Fruit fly (Drosophila melanogaster) whole organism, wandering third instar larva: ENCODE data around the gene WASp.

Experiments used
- Abd-B ChIP-seq: fragments of >200 bp; optimal IDR thresholded peaks from 2 replicates; lab custom pipeline; 2017; ENCODE audit warnings: missing biosample characterization, missing genetic modification characterization
- CG32264 ChIP-seq: fragments of 200-800 bp; sonication (Bioruptor generic); optimal IDR thresholded peaks from 2 replicates; lab custom pipeline; 2016; ENCODE audit warnings: missing biosample characterization, missing genetic modification characterization
- CG9705 ChIP-seq: fragments of 200-800 bp; sonication (Bioruptor generic); optimal IDR thresholded peaks from 2 replicates; lab custom pipeline; 2018; ENCODE audit warnings: missing biosample characterization, mild to moderate bottlenecking, missing genetic modification characterization
- CrebA ChIP-seq: fragments of 200-800 bp; sonication (Bioruptor generic); optimal IDR thresholded peaks from 2 replicates; lab custom pipeline; 2016; ENCODE audit warnings: missing biosample characterization, mild to moderate bottlenecking, missing genetic modification characterization, borderline replicate concordance
- Dfd ChIP-seq: fragments of >200 bp; optimal IDR thresholded peaks from 2 replicates; lab custom pipeline; 2017; ENCODE audit warnings: missing biosample characterization, missing genetic modification characterization
- Dif ChIP-seq: fragments of 200-275, 200-300 bp; sonication (Bioruptor generic); optimal IDR thresholded peaks from 2 replicates; lab custom pipeline; 2018; ENCODE audit warnings: missing biosample characterization, missing genetic modification characterization; ENCODE audit not compliant: partially characterized antibody
- GATAd ChIP-seq: sonication (Bioruptor generic); optimal IDR thresholded peaks from 2 replicates; lab custom pipeline; 2016; ENCODE audit warnings: missing biosample characterization, missing genetic modification characterization
- HLH106 ChIP-seq: fragments of 200-800 bp; optimal IDR thresholded peaks from 3 replicates; lab custom pipeline; 2019; ENCODE audit warnings: missing biosample characterization, mild to moderate bottlenecking, missing genetic modification characterization, moderate library complexity
- Hr78 ChIP-seq: fragments of >200 bp; optimal IDR thresholded peaks from 2 replicates; lab custom pipeline; 2017; ENCODE audit warnings: missing biosample characterization, missing genetic modification characterization
- Hr83 ChIP-seq: fragments of 200-300 bp; sonication (Bioruptor generic); optimal IDR thresholded peaks from 2 replicates; lab custom pipeline; 2016; ENCODE audit warnings: missing biosample characterization, mild to moderate bottlenecking, missing genetic modification characterization, moderate library complexity; ENCODE audit not compliant: poor library complexity, severe bottlenecking
- Jra ChIP-seq: sonication (Bioruptor generic); optimal IDR thresholded peaks from 2 replicates; lab custom pipeline; 2016; ENCODE audit warnings: missing biosample characterization, missing genetic modification characterization
- Mio ChIP-seq: sonication (Bioruptor generic); optimal IDR thresholded peaks from 2 replicates; lab custom pipeline; 2016; ENCODE audit warnings: missing biosample characterization, missing genetic modification characterization
- N ChIP-seq: fragments of >200 bp; optimal IDR thresholded peaks from 2 replicates; lab custom pipeline; 2018; ENCODE audit warnings: missing biosample characterization, missing external identifiers, missing genetic modification characterization
- Rel ChIP-seq, 2 experiments: fragments of 200-800 bp; sonication (Bioruptor generic) in 1 of 2; optimal IDR thresholded peaks; 2 replicates in 1 of 2; 3 replicates in 1 of 2; lab custom pipeline; 2016 to 2019; ENCODE audit warnings: mild to moderate bottlenecking in 2 of 2, missing biosample characterization in 2 of 2, missing genetic modification characterization in 2 of 2, moderate library complexity in 1 of 2
- Sp1 ChIP-seq: fragments of 200-800 bp; sonication (Bioruptor generic); optimal IDR thresholded peaks from 3 replicates; lab custom pipeline; 2019; ENCODE audit warnings: missing biosample characterization, mild to moderate bottlenecking, missing genetic modification characterization, moderate library complexity
- Vsx2 ChIP-seq: fragments of 200-300, 225-300 bp; sonication (Bioruptor generic); optimal IDR thresholded peaks from 2 replicates; lab custom pipeline; 2018; ENCODE audit warnings: missing biosample characterization, missing genetic modification characterization; ENCODE audit not compliant: partially characterized antibody
- br ChIP-seq: fragments of 200-800 bp; sonication (Bioruptor generic); optimal IDR thresholded peaks from 2 replicates; lab custom pipeline; 2016; ENCODE audit warnings: missing biosample characterization, missing genetic modification characterization
- brk ChIP-seq: fragments of 200-800 bp; sonication (Bioruptor generic); optimal IDR thresholded peaks from 2 replicates; lab custom pipeline; 2016; ENCODE audit warnings: missing biosample characterization, mild to moderate bottlenecking, missing genetic modification characterization
- dl ChIP-seq, 2 experiments: fragments of 175-275, 200-275 bp in 1 of 2; fragments of 200-275 bp in 1 of 2; sonication (Bioruptor generic); optimal IDR thresholded peaks; lab custom pipeline; 2018; ENCODE audit warnings: mild to moderate bottlenecking in 2 of 2, missing biosample characterization in 2 of 2, missing genetic modification characterization in 2 of 2, moderate library complexity in 2 of 2; ENCODE audit not compliant: partially characterized antibody in 2 of 2, insufficient read depth in 1 of 2
- dmrt93B ChIP-seq: fragments of 200-800 bp; sonication (Bioruptor generic); optimal IDR thresholded peaks from 2 replicates; lab custom pipeline; 2018; ENCODE audit warnings: missing biosample characterization, mild to moderate bottlenecking, missing genetic modification characterization
- dsf ChIP-seq: sonication (Bioruptor generic); optimal IDR thresholded peaks from 2 replicates; lab custom pipeline; 2016; ENCODE audit warnings: missing biosample characterization, missing genetic modification characterization, borderline replicate concordance
- ey ChIP-seq: fragments of 200-800 bp; sonication (Bioruptor generic); optimal IDR thresholded peaks from 2 replicates; lab custom pipeline; 2016; ENCODE audit warnings: missing biosample characterization, missing genetic modification characterization
- fru ChIP-seq: fragments of 200-800 bp; sonication (Bioruptor generic); optimal IDR thresholded peaks from 3 replicates; lab custom pipeline; 2016; ENCODE audit warnings: missing biosample characterization, mild to moderate bottlenecking, missing genetic modification characterization
- lola ChIP-seq: fragments of >200 bp; optimal IDR thresholded peaks from 2 replicates; lab custom pipeline; 2017; ENCODE audit warnings: missing biosample characterization, missing genetic modification characterization
- pan ChIP-seq: fragments of >200 bp; optimal IDR thresholded peaks from 2 replicates; lab custom pipeline; 2017
- psq ChIP-seq: fragments of 200-800 bp; sonication (Bioruptor generic); optimal IDR thresholded peaks from 3 replicates; lab custom pipeline; 2017; ENCODE audit warnings: missing biosample characterization, mild to moderate bottlenecking, missing genetic modification characterization, moderate library complexity
- rgr ChIP-seq: fragments of 200-800 bp; sonication (Bioruptor generic); optimal IDR thresholded peaks from 3 replicates; lab custom pipeline; 2016; ENCODE audit warnings: missing biosample characterization, mild to moderate bottlenecking, missing genetic modification characterization
- sage ChIP-seq: fragments of 200-800 bp; sonication (Bioruptor generic); optimal IDR thresholded peaks from 2 replicates; lab custom pipeline; 2016; ENCODE audit warnings: missing biosample characterization, mild to moderate bottlenecking, missing genetic modification characterization
- usp ChIP-seq: fragments of >200 bp; optimal IDR thresholded peaks from 2 replicates; lab custom pipeline; 2017; ENCODE audit warnings: missing biosample characterization, missing genetic modification characterization
- woc ChIP-seq: sonication (Bioruptor generic); optimal IDR thresholded peaks from 2 replicates; lab custom pipeline; 2016; ENCODE audit warnings: missing biosample characterization, mild to moderate bottlenecking, missing genetic modification characterization

Gene WASp

DNA sequence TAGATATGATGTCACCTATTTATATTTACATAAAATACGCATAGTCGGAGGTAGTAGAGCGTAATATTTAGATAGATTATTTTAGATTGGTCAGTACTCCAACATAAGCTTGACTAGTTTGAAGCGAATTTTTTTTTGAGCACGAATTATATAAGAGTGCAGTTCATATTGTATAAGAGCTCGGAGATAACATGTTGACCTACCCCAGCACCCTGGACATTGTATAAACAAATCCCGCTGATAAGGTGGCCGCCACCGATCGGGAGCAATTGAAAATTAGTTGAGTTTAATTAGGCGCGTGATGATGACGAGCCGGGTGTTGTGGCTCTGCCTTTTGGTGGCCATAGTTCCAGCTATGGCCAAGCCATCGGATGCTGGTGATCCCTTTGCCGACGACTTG, 43.5 kb upstream of the WASp start, which contains the start of gene Nepl18:
Gene Nepl18, plus strand, starts transcription at position 277 of the 400 bp plus-strand sequence.
- TF ChIP-seq CG32264 (no peak), HLH106 (tag; lab: Kevin White, UChicago) (no peak), sage (no peak), Hr83 (no peak), pan (lab: Kevin White, UChicago) (no peak), Vsx2 (no peak), Rel (GFP tag; optimal IDR thresholded peaks at IDR 0.05; lab: Kevin White, UChicago) (no peak), Rel (tag; optimal IDR thresholded peaks at IDR 0.05; lab: Kevin White, UChicago) (no peak), Mio (GFP tag; lab: Kevin White, UChicago) (no peak), GATAd (GFP tag; lab: Kevin White, UChicago) (no peak), N (GFP tag; lab: Kevin White, UChicago) (no peak)

DNA sequence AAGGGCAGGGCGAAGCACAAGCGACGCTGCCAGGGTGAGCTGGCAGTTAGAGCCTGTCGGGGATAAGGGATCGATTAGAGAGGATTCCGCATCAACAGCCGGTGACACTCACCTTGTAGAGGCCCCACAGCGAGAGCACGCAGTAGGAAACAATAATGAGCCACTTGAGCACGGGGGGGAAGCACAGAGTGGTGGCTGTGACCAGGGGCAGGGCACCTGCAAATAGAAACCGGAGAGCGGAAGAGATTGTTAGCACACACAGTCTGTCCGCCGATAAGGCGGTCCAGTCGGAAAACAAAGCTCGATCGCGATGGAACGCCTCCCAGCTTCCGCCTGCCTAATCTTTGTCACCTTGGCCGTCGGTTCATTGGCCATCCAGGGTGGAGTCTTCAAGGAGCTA, 40.8 kb upstream of the WASp start, which contains the start of gene Nepl17:
Gene Nepl17, plus strand, starts transcription at position 301 of the 400 bp plus-strand sequence.
- no peak for TF ChIP-seq Rel (GFP tag; optimal IDR thresholded peaks at IDR 0.05; lab: Kevin White, UChicago)
- TF ChIP-seq Rel (tag; optimal IDR thresholded peaks at IDR 0.05; lab: Kevin White, UChicago): peak; percentile 56
- TF ChIP-seq CG9705: no peak
- no peak for TF ChIP-seq ey (GFP tag; lab: Kevin White, UChicago)
- TF ChIP-seq Hr83: no peak

- no peak for TF ChIP-seq rgr (GFP tag; lab: Kevin White, UChicago)
- TF ChIP-seq Rel (GFP tag; optimal IDR thresholded peaks at IDR 0.05; lab: Kevin White, UChicago): no peak
- peak; percentile 86 for TF ChIP-seq Rel (tag; optimal IDR thresholded peaks at IDR 0.05; lab: Kevin White, UChicago)
- no peak for TF ChIP-seq woc (GFP tag; lab: Kevin White, UChicago)
- TF ChIP-seq, all 38 proteins: peak for 1
Measured at dm6 chr3R:28870364-28870763, 38.5 kb upstream of the WASp start.

DNA sequence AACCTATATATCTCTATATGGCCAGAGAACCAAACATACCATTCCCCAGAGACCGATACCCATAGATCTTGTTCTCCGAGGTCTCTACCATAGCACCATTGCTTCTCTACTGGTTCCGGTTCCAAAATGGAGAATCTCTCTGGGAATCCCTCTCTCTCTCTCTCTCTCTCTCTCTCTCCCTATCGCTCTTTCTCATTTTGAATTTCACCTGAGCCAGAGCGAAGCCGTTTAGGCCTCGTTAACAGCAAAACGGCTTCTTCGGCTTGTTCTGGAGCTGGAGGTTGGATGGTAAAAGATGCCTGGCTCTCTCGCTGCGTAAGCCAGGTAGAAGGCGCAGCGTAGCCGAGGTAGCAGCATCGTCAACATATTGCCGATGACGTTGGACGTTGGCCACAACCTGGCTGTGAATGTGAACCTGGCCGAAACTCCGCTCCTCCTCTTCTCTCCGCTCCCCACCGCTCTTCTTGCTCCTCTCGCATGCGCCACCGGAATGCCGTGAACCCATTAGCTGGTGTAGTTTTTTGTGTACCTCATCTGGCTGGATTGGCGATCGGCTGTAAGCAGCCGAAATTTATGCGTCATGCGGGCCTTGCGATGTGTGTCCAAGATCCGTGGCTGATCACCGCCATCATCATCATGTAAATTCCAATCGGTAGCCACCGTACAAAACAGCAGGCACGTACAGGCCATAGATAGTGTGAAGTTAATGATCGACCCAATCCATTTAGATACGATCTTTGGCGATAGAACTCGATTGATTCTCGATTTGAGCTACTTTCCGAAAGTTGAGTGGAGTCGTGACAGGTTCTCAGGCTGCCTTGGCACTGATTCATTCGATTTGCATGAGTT, 29.7 kb upstream of the WASp start:
- TF ChIP-seq psq (GFP tag; lab: Kevin White, UChicago) (peak; percentile 23), lola (GFP tag; lab: Kevin White, UChicago) (no peak), sage (peak; percentile 22), ey (GFP tag; lab: Kevin White, UChicago) (no peak), Vsx2 (peak; percentile 80), Rel (GFP tag; optimal IDR thresholded peaks at IDR 0.05; lab: Kevin White, UChicago) (no peak), Rel (tag; optimal IDR thresholded peaks at IDR 0.05; lab: Kevin White, UChicago) (no peak), dsf (no peak), Hr78 (no peak), dmrt93B (GFP tag; lab: Kevin White, UChicago) (no peak), Dif (GFP tag; lab: Kevin White, UChicago) (peak; percentile 87), CrebA (GFP tag; lab: Kevin White, UChicago) (peak; percentile 73), pan (lab: Kevin White, UChicago) (no peak), Hr83 (peak; percentile 36), br (GFP tag; lab: Kevin White, UChicago) (no peak), dl (GFP tag; optimal IDR thresholded peaks at IDR 0.05; lab: Kevin White, UChicago; ENCODE audit: insufficient read depth in 1 of 2, partially characterized antibody in 2 of 2) (peak; percentile 87 to 89), Dfd (GFP tag; lab: Kevin White, UChicago) (no peak), HLH106 (tag; lab: Kevin White, UChicago) (no peak), fru (peak; percentile 4), usp (no peak), Sp1 (GFP tag; lab: Kevin White, UChicago) (no peak), brk (GFP tag; lab: Kevin White, UChicago) (no peak)

- TF ChIP-seq CrebA (GFP tag; lab: Kevin White, UChicago) (no peak), Hr78 (no peak), CG32264 (no peak), Jra (GFP tag; lab: Kevin White, UChicago) (no peak), Hr83 (no peak), Abd-B (GFP tag; lab: Kevin White, UChicago) (no peak), rgr (GFP tag; lab: Kevin White, UChicago) (no peak), GATAd (GFP tag; lab: Kevin White, UChicago) (no peak)
Measured at dm6 chr3R:28860582-28860981, 28.8 kb upstream of the WASp start.
